Fruit fly (Drosophila melanogaster) whole organism, prepupa: ENCODE results near the gene CG4325.

Experiments
- CG10631 ChIP-seq: fragments of 200-800 bp; sonication (Bioruptor generic); optimal IDR thresholded peaks from 2 replicates; lab custom pipeline; 2016; ENCODE audit warnings: missing biosample characterization, missing genetic modification characterization
- CG10669 ChIP-seq: fragments of 200-800 bp; sonication (Bioruptor generic); optimal IDR thresholded peaks from 3 replicates; lab custom pipeline; 2018; ENCODE audit warnings: missing biosample characterization, mild to moderate bottlenecking, missing genetic modification characterization, moderate library complexity
- CG11294 ChIP-seq: fragments of 200-800 bp; sonication (Bioruptor generic); IDR thresholded peaks from 2 replicates; pipeline ENCODE4 v1.3.6; 2022; ENCODE audit warnings: missing biosample characterization, missing genetic modification characterization
- CG11762 ChIP-seq: fragments of 200-800 bp; sonication (Bioruptor generic); optimal IDR thresholded peaks from 3 replicates; lab custom pipeline; 2016; ENCODE audit warnings: missing biosample characterization, missing genetic modification characterization; ENCODE audit not compliant: insufficient read depth
- CG11902 ChIP-seq: fragments of 200-800 bp; sonication (Bioruptor generic); optimal IDR thresholded peaks from 3 replicates; lab custom pipeline; 2016; ENCODE audit warnings: missing biosample characterization, missing genetic modification characterization
- CG15336 ChIP-seq: fragments of 200-800 bp; sonication (Bioruptor generic); IDR thresholded peaks from 2 replicates; pipeline ENCODE4 v1.3.6; 2022; ENCODE audit warnings: missing biosample characterization, missing genetic modification characterization
- CG1621 ChIP-seq: fragments of 200-800 bp; sonication (Bioruptor generic); optimal IDR thresholded peaks from 3 replicates; lab custom pipeline; 2018; ENCODE audit warnings: missing biosample characterization, mild to moderate bottlenecking, missing genetic modification characterization
- CG3032 ChIP-seq: fragments of 200-800 bp; optimal IDR thresholded peaks from 2 replicates; lab custom pipeline; 2019; ENCODE audit warnings: missing biosample characterization, mild to moderate bottlenecking, missing genetic modification characterization, moderate library complexity
- CG32006 ChIP-seq: fragments of 200-800 bp; sonication (Bioruptor generic); optimal IDR thresholded peaks from 3 replicates; lab custom pipeline; 2017; ENCODE audit warnings: missing biosample characterization, mild to moderate bottlenecking, missing genetic modification characterization
- CG3919 ChIP-seq: fragments of 200-800 bp; sonication (Bioruptor generic); optimal IDR thresholded peaks from 3 replicates; lab custom pipeline; 2016; ENCODE audit warnings: missing biosample characterization, missing genetic modification characterization
- CG4318 ChIP-seq: fragments of 200-800 bp; sonication (Bioruptor generic); optimal IDR thresholded peaks from 3 replicates; lab custom pipeline; 2017; ENCODE audit warnings: missing biosample characterization, mild to moderate bottlenecking, missing genetic modification characterization
- CG6163 ChIP-seq: fragments of 200-800 bp; sonication (Bioruptor generic); IDR thresholded peaks from 3 replicates; pipeline ENCODE4 v1.3.6; 2022; ENCODE audit warnings: missing biosample characterization, missing genetic modification characterization
- CG6276 ChIP-seq: fragments of 200-800 bp; sonication (Bioruptor generic); optimal IDR thresholded peaks from 2 replicates; lab custom pipeline; 2017; ENCODE audit warnings: missing biosample characterization, mild to moderate bottlenecking, missing genetic modification characterization
- CG6792 ChIP-seq: fragments of 200-800 bp; sonication (Bioruptor generic); optimal IDR thresholded peaks from 3 replicates; lab custom pipeline; 2016; ENCODE audit warnings: missing biosample characterization, missing genetic modification characterization
- CG7368 ChIP-seq: fragments of 200-800 bp; sonication (Bioruptor generic); optimal IDR thresholded peaks from 3 replicates; lab custom pipeline; 2016; ENCODE audit warnings: missing biosample characterization, missing genetic modification characterization
- CG8119 ChIP-seq: fragments of 200-800 bp; sonication (Bioruptor generic); IDR thresholded peaks from 3 replicates; pipeline ENCODE4 v1.3.6; 2022; ENCODE audit warnings: missing biosample characterization, missing genetic modification characterization
- CG8319 ChIP-seq: fragments of 200-800 bp; sonication (Bioruptor generic); optimal IDR thresholded peaks from 3 replicates; lab custom pipeline; 2016; ENCODE audit warnings: missing biosample characterization, missing genetic modification characterization
- CG8632 ChIP-seq: fragments of 200-800 bp; sonication (Bioruptor generic); optimal IDR thresholded peaks from 3 replicates; lab custom pipeline; 2016; ENCODE audit warnings: missing biosample characterization, missing genetic modification characterization
- Eip78C ChIP-seq: fragments of 200-800 bp; sonication (Bioruptor generic); peaks from one replicate; lab custom pipeline; 2016; ENCODE audit warnings: missing biosample characterization, missing genetic modification characterization
- Eip93F ChIP-seq: fragments of 200-800 bp; sonication (Bioruptor generic); optimal IDR thresholded peaks from 2 replicates; lab custom pipeline; 2016; ENCODE audit warnings: missing biosample characterization, mild to moderate bottlenecking, missing genetic modification characterization
- Ets21C ChIP-seq: fragments of 200-800 bp; sonication (Bioruptor generic); optimal IDR thresholded peaks from 3 replicates; lab custom pipeline; 2016; ENCODE audit warnings: missing biosample characterization, missing genetic modification characterization
- Ets96B ChIP-seq: fragments of 200-800 bp; optimal IDR thresholded peaks from 2 replicates; lab custom pipeline; 2019; ENCODE audit warnings: missing biosample characterization, mild to moderate bottlenecking, missing genetic modification characterization, moderate library complexity
- Gug ChIP-seq: fragments of 200-800 bp; sonication (Bioruptor generic); IDR thresholded peaks from 2 replicates; pipeline ENCODE4 v1.3.6; 2022; ENCODE audit warnings: missing biosample characterization, missing genetic modification characterization
- Hr38 ChIP-seq: sonication (Bioruptor generic); optimal IDR thresholded peaks from 2 replicates; lab custom pipeline; 2016; ENCODE audit warnings: missing biosample characterization, missing genetic modification characterization
- Hr39 ChIP-seq: fragments of 200-800 bp; sonication (Bioruptor generic); optimal IDR thresholded peaks from 2 replicates; lab custom pipeline; 2016; ENCODE audit warnings: missing biosample characterization, missing genetic modification characterization
- Hr4 ChIP-seq: fragments of 200-800 bp; sonication (Bioruptor generic); optimal IDR thresholded peaks from 3 replicates; lab custom pipeline; 2016; ENCODE audit warnings: missing biosample characterization, missing genetic modification characterization
- Lpt ChIP-seq: fragments of 200-800 bp; sonication (Bioruptor generic); optimal IDR thresholded peaks from 3 replicates; lab custom pipeline; 2016; ENCODE audit warnings: missing biosample characterization, missing genetic modification characterization
- OdsH ChIP-seq: fragments of 200-800 bp; sonication (Bioruptor generic); optimal IDR thresholded peaks from 3 replicates; lab custom pipeline; 2016; ENCODE audit warnings: missing biosample characterization, missing genetic modification characterization
- Smox ChIP-seq: fragments of 200-800 bp; sonication (Bioruptor generic); optimal IDR thresholded peaks from 3 replicates; lab custom pipeline; 2016; ENCODE audit warnings: missing biosample characterization, missing genetic modification characterization
- Sox102F ChIP-seq: fragments of 200-800 bp; sonication (Bioruptor generic); optimal IDR thresholded peaks from 2 replicates; lab custom pipeline; 2016; ENCODE audit warnings: missing biosample characterization, mild to moderate bottlenecking, missing genetic modification characterization
- Sox14 ChIP-seq: fragments of 200-800 bp; sonication (Bioruptor generic); optimal IDR thresholded peaks from 3 replicates; lab custom pipeline; 2016; ENCODE audit warnings: missing biosample characterization, missing genetic modification characterization
- Sox15 ChIP-seq: fragments of 200-800 bp; sonication (Bioruptor generic); optimal IDR thresholded peaks from 3 replicates; lab custom pipeline; 2016; ENCODE audit warnings: missing biosample characterization, missing genetic modification characterization
- achi ChIP-seq: fragments of 200-800 bp; sonication (Bioruptor generic); optimal IDR thresholded peaks from 3 replicates; lab custom pipeline; 2016; ENCODE audit warnings: missing biosample characterization, missing genetic modification characterization
- cyc ChIP-seq: fragments of 200-800 bp; sonication (Bioruptor generic); optimal IDR thresholded peaks from 3 replicates; lab custom pipeline; 2016; ENCODE audit warnings: missing biosample characterization, missing genetic modification characterization
- dac ChIP-seq: fragments of 200-800 bp; sonication (Bioruptor generic); optimal IDR thresholded peaks from 2 replicates; lab custom pipeline; 2017; ENCODE audit warnings: missing biosample characterization, mild to moderate bottlenecking, missing genetic modification characterization
- dsx ChIP-seq: fragments of 200-800 bp; optimal IDR thresholded peaks from 3 replicates; lab custom pipeline; 2019; ENCODE audit warnings: missing biosample characterization, mild to moderate bottlenecking, missing genetic modification characterization, moderate library complexity; ENCODE audit not compliant: poor library complexity, severe bottlenecking
- eg ChIP-seq: fragments of 200-800 bp; sonication (Bioruptor generic); IDR thresholded peaks from 3 replicates; pipeline ENCODE4 v1.3.6; 2022; ENCODE audit warnings: missing biosample characterization, missing genetic modification characterization
- esn ChIP-seq: fragments of 200-800 bp; sonication (Bioruptor generic); optimal IDR thresholded peaks from 2 replicates; lab custom pipeline; 2016; ENCODE audit warnings: missing biosample characterization, mild to moderate bottlenecking, missing genetic modification characterization, moderate library complexity
- fd59A ChIP-seq: fragments of 200-800 bp; sonication (Bioruptor generic); optimal IDR thresholded peaks from 2 replicates; lab custom pipeline; 2017; ENCODE audit warnings: missing biosample characterization, mild to moderate bottlenecking, missing genetic modification characterization, missing genetic modification reagents
- fd85E ChIP-seq: fragments of 200-800 bp; sonication (Bioruptor generic); optimal IDR thresholded peaks from 3 replicates; lab custom pipeline; 2016; ENCODE audit warnings: missing biosample characterization, missing genetic modification characterization
- fkh ChIP-seq: fragments of 200-800 bp; sonication (Bioruptor generic); optimal IDR thresholded peaks from 3 replicates; lab custom pipeline; 2017; ENCODE audit warnings: missing biosample characterization, mild to moderate bottlenecking, missing genetic modification characterization, moderate library complexity
- net ChIP-seq: fragments of 200-800 bp; sonication (Bioruptor generic); optimal IDR thresholded peaks from 3 replicates; lab custom pipeline; 2016; ENCODE audit warnings: missing biosample characterization, missing genetic modification characterization
- pdm3 ChIP-seq: fragments of 200-800 bp; sonication (Bioruptor generic); optimal IDR thresholded peaks from 3 replicates; lab custom pipeline; 2016; ENCODE audit warnings: missing biosample characterization, missing genetic modification characterization
- salr ChIP-seq, 2 experiments: fragments of 200-800 bp; sonication (Bioruptor generic); optimal IDR thresholded peaks; 3 replicates each; lab custom pipeline; 2016 to 2018; ENCODE audit warnings: missing biosample characterization in 2 of 2, missing genetic modification characterization in 2 of 2, mild to moderate bottlenecking in 1 of 2
- spab ChIP-seq: fragments of 200-800 bp; sonication (Bioruptor generic); optimal IDR thresholded peaks from 2 replicates; lab custom pipeline; 2017; ENCODE audit warnings: missing biosample characterization, mild to moderate bottlenecking, missing genetic modification characterization, missing genetic modification reagents
- svp ChIP-seq: fragments of 200-800 bp; sonication (Bioruptor generic); peaks from one replicate; lab custom pipeline; 2016; ENCODE audit warnings: missing biosample characterization, missing genetic modification characterization
- topi ChIP-seq: fragments of 200-800 bp; sonication (Bioruptor generic); optimal IDR thresholded peaks from 3 replicates; lab custom pipeline; 2016; ENCODE audit warnings: missing biosample characterization, missing genetic modification characterization

Gene CG4325

DNA sequence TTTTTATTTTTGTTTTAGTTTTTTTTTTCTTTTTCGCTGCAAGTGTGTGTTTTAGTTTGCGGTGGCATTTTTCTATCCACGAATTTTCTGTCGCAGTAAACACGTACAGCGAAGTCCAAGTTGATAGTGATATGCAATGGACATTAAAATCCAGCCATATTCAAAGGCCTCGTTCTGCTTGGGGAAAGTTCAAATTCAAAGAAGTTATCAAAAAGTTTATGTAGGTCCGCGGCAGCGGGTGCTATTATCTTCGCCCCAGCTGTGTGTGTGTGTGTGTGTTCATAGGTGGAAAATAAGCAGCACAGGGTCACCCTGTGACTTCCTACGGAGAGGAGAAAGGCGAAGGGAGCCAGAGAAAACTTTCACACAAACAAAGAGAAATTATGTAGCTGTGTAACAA is 43.9 kb upstream of the CG4325 start:
- TF ChIP-seq CG7368 (GFP tag; lab: Kevin White, UChicago): no peak
- TF ChIP-seq CG10631 (GFP tag; lab: Kevin White, UChicago): peak; percentile 42
- TF ChIP-seq Sox14 (GFP tag; lab: Kevin White, UChicago): peak; percentile 16
- no peak for TF ChIP-seq Ets21C (GFP tag; lab: Kevin White, UChicago)
- no peak for TF ChIP-seq CG8319 (GFP tag; lab: Kevin White, UChicago)
- no peak for TF ChIP-seq CG11762
- peak; percentile 81 for TF ChIP-seq CG6276 (GFP tag; lab: Kevin White, UChicago)
- TF ChIP-seq esn: peak; percentile 2
- no peak for TF ChIP-seq spab (GFP tag; lab: Kevin White, UChicago)
- TF ChIP-seq CG3032 (tag; lab: Kevin White, UChicago): no peak
- no peak for TF ChIP-seq Smox (GFP tag; lab: Kevin White, UChicago)
- TF ChIP-seq Hr4 (GFP tag; lab: Kevin White, UChicago): peak; percentile 81
- no peak for TF ChIP-seq Sox15 (GFP tag; lab: Kevin White, UChicago)
- TF ChIP-seq CG4318 (GFP tag; lab: Kevin White, UChicago): peak; percentile 63
- no peak for TF ChIP-seq fkh
- peak; percentile 75 for TF ChIP-seq Gug (GFP tag; lab: Robert Waterston, UW)
- peak; percentile 82 for TF ChIP-seq Eip78C (GFP tag; lab: Kevin White, UChicago)
- TF ChIP-seq CG11294: peak; percentile 82
- TF ChIP-seq CG15336 (GFP tag; lab: Robert Waterston, UW): peak; percentile 89
- TF ChIP-seq cyc: no peak
- peak; percentile 73 for TF ChIP-seq svp (GFP tag; lab: Kevin White, UChicago)
- TF ChIP-seq CG8632 (GFP tag; lab: Kevin White, UChicago): no peak
- no peak for TF ChIP-seq topi (GFP tag; lab: Kevin White, UChicago)
- no peak for TF ChIP-seq CG11902 (GFP tag; lab: Kevin White, UChicago)
- peak; percentile 46 for TF ChIP-seq OdsH (GFP tag; lab: Kevin White, UChicago)
- TF ChIP-seq CG6792: no peak
- TF ChIP-seq achi: peak; percentile 64
- peak; percentile 49 for TF ChIP-seq pdm3 (GFP tag; lab: Kevin White, UChicago)
- TF ChIP-seq Lpt (GFP tag; lab: Kevin White, UChicago): peak; percentile 69
- peak; percentile 76 for TF ChIP-seq CG32006
- TF ChIP-seq Hr39 (GFP tag; lab: Kevin White, UChicago): peak; percentile 37
- no peak for TF ChIP-seq Hr38 (GFP tag; lab: Kevin White, UChicago)
- TF ChIP-seq net (GFP tag; lab: Kevin White, UChicago): peak; percentile 58
- TF ChIP-seq dac: peak; percentile 73
- peak; percentile 86 for TF ChIP-seq CG8119 (GFP tag; lab: Robert Waterston, UW)
- TF ChIP-seq Ets96B (tag; lab: Kevin White, UChicago): no peak
- no peak for TF ChIP-seq fd59A (GFP tag; lab: Kevin White, UChicago)
- TF ChIP-seq Eip93F (GFP tag; lab: Kevin White, UChicago): no peak
- peak; percentile 58 for TF ChIP-seq CG3919 (GFP tag; lab: Kevin White, UChicago)
- peak; percentile 79 for TF ChIP-seq CG6163 (GFP tag; lab: Robert Waterston, UW)
- TF ChIP-seq eg (GFP tag; lab: Robert Waterston, UW): peak; percentile 92

DNA sequence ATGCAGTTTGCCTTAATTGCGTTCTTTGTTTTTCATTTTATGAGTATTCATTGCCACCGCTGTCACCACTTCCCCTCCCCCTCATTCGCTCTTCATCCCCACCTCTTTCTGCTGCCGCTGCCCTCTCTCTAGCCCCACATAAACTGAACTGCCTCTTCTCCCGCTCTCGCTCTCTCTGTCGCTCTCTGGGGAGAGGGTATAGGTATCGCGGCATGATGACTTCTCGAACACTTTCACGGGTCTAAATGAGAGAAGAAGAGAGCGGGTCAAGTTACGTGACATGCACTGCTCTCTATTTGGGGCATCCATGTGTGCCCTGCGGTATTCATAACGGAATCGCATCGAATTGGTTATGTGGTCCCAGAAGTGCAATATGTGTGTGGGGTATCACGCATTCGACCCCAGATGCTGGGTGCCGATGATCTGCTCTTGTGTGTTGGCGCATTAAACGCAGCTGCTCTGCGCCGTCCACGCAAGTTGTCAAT is 40.1 kb upstream of the CG4325 start:
- TF ChIP-seq svp (GFP tag; lab: Kevin White, UChicago): peak; percentile 98
- peak; percentile 91 for TF ChIP-seq CG8632 (GFP tag; lab: Kevin White, UChicago)
- TF ChIP-seq CG1621 (tag; lab: Kevin White, UChicago): peak; percentile 92
- peak; percentile 90 for TF ChIP-seq CG10669 (GFP tag; lab: Kevin White, UChicago)
- peak; percentile 82 for TF ChIP-seq CG3032 (tag; lab: Kevin White, UChicago)
- peak; percentile 91 for TF ChIP-seq CG11902 (GFP tag; lab: Kevin White, UChicago)
- peak; percentile 82 for TF ChIP-seq fd59A (GFP tag; lab: Kevin White, UChicago)
- TF ChIP-seq CG6792: peak; percentile 95
- peak; percentile 82 for TF ChIP-seq CG11294
- TF ChIP-seq pdm3 (GFP tag; lab: Kevin White, UChicago): peak; percentile 97
- peak; percentile 87 for TF ChIP-seq CG4318 (GFP tag; lab: Kevin White, UChicago)
- TF ChIP-seq dsx: peak; percentile 85
- TF ChIP-seq Ets21C (GFP tag; lab: Kevin White, UChicago): peak; percentile 88
- peak; percentile 93 for TF ChIP-seq Hr4 (GFP tag; lab: Kevin White, UChicago)
- no peak for TF ChIP-seq Eip93F (GFP tag; lab: Kevin White, UChicago)
- peak; percentile 86 for TF ChIP-seq Ets96B (tag; lab: Kevin White, UChicago)
- peak; percentile 92 for TF ChIP-seq Gug (GFP tag; lab: Robert Waterston, UW)
- TF ChIP-seq CG6276 (GFP tag; lab: Kevin White, UChicago): peak; percentile 84
- TF ChIP-seq CG8319 (GFP tag; lab: Kevin White, UChicago): peak; percentile 88
- TF ChIP-seq topi (GFP tag; lab: Kevin White, UChicago): peak; percentile 93
- peak; percentile 98 for TF ChIP-seq Eip78C (GFP tag; lab: Kevin White, UChicago)
- TF ChIP-seq CG6163 (GFP tag; lab: Robert Waterston, UW): peak; percentile 95
- peak; percentile 95 for TF ChIP-seq Sox102F
- peak; percentile 81 to 90 for TF ChIP-seq salr (GFP tag; optimal IDR thresholded peaks at IDR 0.05; lab: Kevin White, UChicago)
- peak; percentile 91 for TF ChIP-seq eg (GFP tag; lab: Robert Waterston, UW)
- TF ChIP-seq CG32006: peak; percentile 94
- peak; percentile 96 for TF ChIP-seq CG7368 (GFP tag; lab: Kevin White, UChicago)
- peak; percentile 92 for TF ChIP-seq fd85E
- TF ChIP-seq CG15336 (GFP tag; lab: Robert Waterston, UW): peak; percentile 96
